Worm (Caenorhabditis elegans) whole organism, midembryonic: ENCODE data around the gene dmsr-3.
"Not testable (repeated sequence)": the region's sequence is repeated elsewhere in the genome, so short reads cannot be mapped to it uniquely, and the experiment has no call there.

ENCODE experiments used
- flt-1 ChIP-seq: fragments of 200-800 bp; sonication (Bioruptor generic); IDR thresholded peaks from 2 replicates; pipeline ENCODE4 v1.3.6; 2022; ENCODE audit warnings: missing genetic modification characterization, missing compliant biosample characterization
- klf-2 ChIP-seq: fragments of 200-800 bp; sonication (Bioruptor generic); conservative IDR thresholded peaks from 2 replicates; pipeline ENCODE4 v1.3.6; 2022; ENCODE audit warnings: missing genetic modification reagents, missing genetic modification characterization, missing compliant biosample characterization
- ztf-29 ChIP-seq: fragments of 200-800 bp; sonication (Bioruptor generic); IDR thresholded peaks from 2 replicates; pipeline ENCODE4 v1.3.6; 2022; ENCODE audit warnings: missing genetic modification reagents, missing genetic modification characterization, missing compliant biosample characterization

DNA sequence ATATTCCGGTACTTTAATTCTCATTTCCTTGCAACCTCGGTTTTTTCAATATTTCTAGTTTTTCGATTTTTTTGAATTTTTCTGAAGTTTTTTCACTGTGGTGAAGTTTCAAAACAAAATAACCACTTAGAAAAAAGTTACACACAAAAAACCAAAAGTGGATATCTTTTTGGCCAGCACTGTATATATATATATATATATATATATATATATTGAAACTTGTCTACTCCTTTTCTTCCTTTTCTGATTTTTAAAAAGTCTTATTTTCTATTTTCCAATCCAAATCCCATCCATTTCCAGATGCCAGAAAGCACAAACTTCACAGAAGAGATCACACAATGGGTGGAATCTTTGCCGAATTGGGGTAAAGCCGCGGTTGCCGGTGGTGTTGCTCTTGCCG, 47.0 kb downstream of the dmsr-3 start, which contains the start of gene faxc-2:
- not testable (repeated sequence) for TF ChIP-seq ztf-29, klf-2, flt-1 (GFP tag; lab: Robert Waterston, UW)
